Worm (Caenorhabditis elegans): Measurements from ENCODE around the gene F45C12.17.

ce11 chrII:1735145-1735544 is 9.2 kb downstream of the F45C12.17 start:
- TF ChIP-seq him-1 (tag; optimal IDR thresholded peaks at IDR 0.05): no peak
- TF ChIP-seq dao-5 (tag; optimal IDR thresholded peaks at IDR 0.05): no peak
